Worm (Caenorhabditis elegans) whole organism, mixed stage, embryonic: ENCODE data around the gene C13A2.12.

ENCODE experiments used
- blmp-1 ChIP-seq: fragments of 150-350 bp; optimal IDR thresholded peaks from 2 replicates; lab custom pipeline; 2014; ENCODE audit warnings: missing biosample characterization, missing genetic modification characterization
- ces-1 ChIP-seq: fragments of 150-350 bp; optimal IDR thresholded peaks from 2 replicates; lab custom pipeline; 2014; ENCODE audit warnings: missing biosample characterization, missing genetic modification reagents, missing genetic modification characterization
- lin-32 ChIP-seq: fragments of 200-800 bp; sonication (Bioruptor generic); optimal IDR thresholded peaks from 2 replicates; lab custom pipeline; 2018; ENCODE audit warnings: mild to moderate bottlenecking, missing genetic modification characterization, missing compliant biosample characterization
- nhr-12 ChIP-seq: fragments of 150-350 bp; optimal IDR thresholded peaks from 2 replicates; lab custom pipeline; 2014; ENCODE audit warnings: missing biosample characterization, missing genetic modification characterization
- nhr-2 ChIP-seq: fragments of 150-350 bp; optimal IDR thresholded peaks from 2 replicates; lab custom pipeline; 2014; ENCODE audit warnings: missing biosample characterization, missing genetic modification characterization
- nhr-237 ChIP-seq: fragments of 150-350 bp; optimal IDR thresholded peaks from 2 replicates; lab custom pipeline; 2014; ENCODE audit warnings: missing biosample characterization, missing genetic modification characterization
- nhr-28 ChIP-seq: fragments of 150-350 bp; optimal IDR thresholded peaks from 2 replicates; lab custom pipeline; 2014; ENCODE audit warnings: missing biosample characterization, missing genetic modification characterization
- nhr-76 ChIP-seq: sonication (generic microtip); optimal IDR thresholded peaks from 2 replicates; lab custom pipeline; 2017; ENCODE audit warnings: missing biosample characterization, missing genetic modification characterization
- pha-4 ChIP-seq: fragments of 150-350 bp; optimal IDR thresholded peaks from 2 replicates; lab custom pipeline; 2018; ENCODE audit warnings: missing biosample characterization, missing genetic modification reagents, missing genetic modification characterization
- tbx-8 ChIP-seq: fragments of 200-800 bp; sonication (Bioruptor generic); optimal IDR thresholded peaks from 2 replicates; lab custom pipeline; 2018; ENCODE audit warnings: mild to moderate bottlenecking, missing genetic modification characterization, moderate library complexity, missing compliant biosample characterization
- unc-62 ChIP-seq: fragments of 150-350 bp; optimal IDR thresholded peaks from 2 replicates; lab custom pipeline; 2014; ENCODE audit warnings: missing biosample characterization, missing genetic modification reagents, missing genetic modification characterization
- ztf-11 ChIP-seq: fragments of 150-350 bp; optimal IDR thresholded peaks from 2 replicates; lab custom pipeline; 2014; ENCODE audit warnings: missing biosample characterization, missing genetic modification characterization

ce11 chrV:7224353-7224752, 34.7 kb upstream of the C13A2.12 start:
- TF ChIP-seq pha-4 (tag; lab: Kevin White, UChicago), result no peak
- TF ChIP-seq blmp-1 (tag; lab: Kevin White, UChicago), result no peak
- TF ChIP-seq unc-62, result no peak
- TF ChIP-seq ces-1 (GFP tag; lab: Kevin White, UChicago), result no peak
- no peak for TF ChIP-seq tbx-8
- TF ChIP-seq ztf-11, result no peak
- TF ChIP-seq nhr-28 (tag; lab: Kevin White, UChicago), result no peak
- TF ChIP-seq nhr-2, result no peak
- no peak for TF ChIP-seq nhr-12 (tag; lab: Kevin White, UChicago)
- TF ChIP-seq nhr-76 (tag; lab: Kevin White, UChicago), result no peak
- TF ChIP-seq nhr-237 (tag; lab: Kevin White, UChicago), result no peak
- TF ChIP-seq lin-32 (GFP tag; lab: Kevin White, UChicago), result no peak
